Fruit fly (Drosophila melanogaster): ENCODE measurements around the gene CG12985.

DNA sequence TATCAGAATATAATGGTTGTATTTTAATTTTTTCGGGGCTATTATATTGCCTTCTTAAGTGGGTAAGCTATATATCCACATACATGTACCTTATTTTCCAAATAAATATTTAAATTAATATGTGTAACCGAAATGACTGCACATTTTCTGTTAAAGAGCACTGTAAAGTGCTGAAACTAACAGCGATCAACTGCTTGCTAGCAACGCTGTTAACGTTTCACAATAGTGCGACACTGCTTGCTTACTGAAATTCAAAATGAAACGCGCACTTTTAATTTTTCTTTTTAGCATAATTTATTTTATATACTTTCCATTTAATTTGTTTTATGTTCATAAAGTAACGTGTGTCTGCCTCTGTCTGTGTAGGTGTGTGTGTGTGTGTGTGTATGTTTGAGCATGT lies 40.5 kb downstream of the CG12985 start:
- TF ChIP-seq h (optimal IDR thresholded peaks at IDR 0.05) (no peak), psq (optimal IDR thresholded peaks at IDR 0.05) (no peak)

All from Kc167 (cell line).